Worm (Caenorhabditis elegans): ENCODE results near the gene cdf-2.

The cdf-2 gene

ce11 chrX:12515596-12516481 is 49.1 kb upstream of the cdf-2 start (continued):
- TF ChIP-seq unc-62 (GFP tag; optimal IDR thresholded peaks at IDR 0.05) (no peak), ces-1 (GFP tag; optimal IDR thresholded peaks at IDR 0.05) (no peak), nhr-76 (tag; optimal IDR thresholded peaks at IDR 0.05) (no peak), irx-1 (tag; optimal IDR thresholded peaks at IDR 0.05) (no peak), ceh-90 (tag; optimal IDR thresholded peaks at IDR 0.05) (no peak), ceh-8 (GFP tag; optimal IDR thresholded peaks at IDR 0.05) (no peak), lin-39 (tag; optimal IDR thresholded peaks at IDR 0.05) (no peak), egl-27 (tag; optimal IDR thresholded peaks at IDR 0.05) (no peak), snpc-4 (tag; optimal IDR thresholded peaks at IDR 0.05) (no peak), alr-1 (tag; optimal IDR thresholded peaks at IDR 0.05; ENCODE audit: borderline replicate concordance) (no peak), sox-4 (tag; optimal IDR thresholded peaks at IDR 0.05) (no peak), aly-2 (tag; optimal IDR thresholded peaks at IDR 0.05) (no peak), lin-14 (GFP tag; optimal IDR thresholded peaks at IDR 0.05) (peak; percentile 61), pag-3 (tag; optimal IDR thresholded peaks at IDR 0.05; ENCODE audit: borderline replicate concordance, insufficient read depth) (no peak), mab-9 (GFP tag; IDR thresholded peaks at IDR 0.05) (no peak), C04F5.9 (tag; optimal IDR thresholded peaks at IDR 0.05) (no peak), blmp-1 (tag; optimal IDR thresholded peaks at IDR 0.05) (no peak), hlh-17 (GFP tag; optimal IDR thresholded peaks at IDR 0.05; ENCODE audit: borderline replicate concordance) (no peak), unc-86 (tag; optimal IDR thresholded peaks at IDR 0.05) (no peak), grh-1 (GFP tag; IDR thresholded peaks at IDR 0.05) (no peak), aha-1 (tag; optimal IDR thresholded peaks at IDR 0.05) (no peak), sptf-1 (tag; optimal IDR thresholded peaks at IDR 0.05) (no peak), snu-23 (GFP tag; optimal IDR thresholded peaks at IDR 0.05) (peak; percentile 6), nhr-19 (GFP tag; conservative IDR thresholded peaks at IDR 0.05) (peak; percentile 25; the same call in 1 of the 2 replicates), efl-1 (optimal IDR thresholded peaks at IDR 0.05) (no peak), efl-1 (GFP tag; optimal IDR thresholded peaks at IDR 0.05 in 1 of 2) (peak in 1 of 2 experiments; percentile 72), mdl-1 (tag; optimal IDR thresholded peaks at IDR 0.05) (no peak), zip-4 (GFP tag; optimal IDR thresholded peaks at IDR 0.05) (no peak), dsc-1 (tag; optimal IDR thresholded peaks at IDR 0.05) (peak; percentile 43), pax-3 (tag; optimal IDR thresholded peaks at IDR 0.05) (no peak), unc-30 (tag; optimal IDR thresholded peaks at IDR 0.05) (no peak), ceh-63 (GFP tag; optimal IDR thresholded peaks at IDR 0.05) (no peak), fos-1 (tag; optimal IDR thresholded peaks at IDR 0.05) (no peak), unc-130 (tag; optimal IDR thresholded peaks at IDR 0.05) (no peak), pqm-1 (tag; optimal IDR thresholded peaks at IDR 0.05) (no peak), mep-1 (tag; optimal IDR thresholded peaks at IDR 0.05) (no peak), rnt-1 (tag; optimal IDR thresholded peaks at IDR 0.05) (peak; percentile 7), unc-98 (GFP tag; IDR thresholded peaks at IDR 0.05) (no peak), ets-5 (GFP tag; IDR thresholded peaks at IDR 0.05) (no peak), swsn-7 (tag; optimal IDR thresholded peaks at IDR 0.05) (no peak), nhr-77 (tag; optimal IDR thresholded peaks at IDR 0.05) (no peak), fkh-8 (tag; optimal IDR thresholded peaks at IDR 0.05) (no peak), lsy-2 (tag; optimal IDR thresholded peaks at IDR 0.05) (peak in 1 of 2 experiments; percentile 20), isw-1 (GFP tag; IDR thresholded peaks at IDR 0.05) (no peak), xbp-1 (tag; optimal IDR thresholded peaks at IDR 0.05) (no peak), nhr-237 (tag; optimal IDR thresholded peaks at IDR 0.05) (no peak), elt-2 (tag; optimal IDR thresholded peaks at IDR 0.05) (no peak), nhr-28 (tag; optimal IDR thresholded peaks at IDR 0.05) (no peak)

Measured in whole organism, L1 larva.